Worm (Caenorhabditis elegans): ENCODE measurements around the gene F54D12.10.

The F54D12.10 gene

DNA sequence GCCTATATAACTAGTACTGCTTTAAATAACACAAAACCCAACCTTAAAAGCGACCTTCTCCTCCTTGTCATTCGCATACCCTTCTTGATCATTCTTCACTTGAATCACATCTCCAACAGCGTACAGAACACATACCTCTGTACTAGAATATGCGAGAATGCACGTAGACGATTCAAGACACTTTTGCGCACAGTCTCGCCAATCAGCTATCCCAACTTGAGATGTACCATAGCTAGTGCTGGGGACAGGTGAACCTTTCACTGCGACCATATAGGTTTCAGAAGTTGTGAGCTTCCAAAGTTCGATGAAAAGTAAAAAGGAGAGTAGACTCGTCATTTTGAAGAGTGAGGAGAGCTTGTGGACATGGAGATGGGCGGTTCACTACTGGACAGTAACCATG is 19.5 kb upstream of the F54D12.10 start, which contains the start of gene F54D12.8:
Gene F54D12.8, minus strand, starts transcription at position 336 of the 400 bp plus-strand sequence.
- TF ChIP-seq lin-26 (GFP tag; IDR thresholded peaks at IDR 0.05) (no peak), F10E7.11 (tag; optimal IDR thresholded peaks at IDR 0.05) (no peak), rec-8 (tag; optimal IDR thresholded peaks at IDR 0.05) (no peak), snpc-3.4 (tag; optimal IDR thresholded peaks at IDR 0.05) (no peak), mes-4 (tag; optimal IDR thresholded peaks at IDR 0.05) (no peak), nfyb-1 (GFP tag; IDR thresholded peaks at IDR 0.05) (no peak), hsf-1 (GFP tag; IDR thresholded peaks at IDR 0.05) (no peak), nhr-120 (GFP tag; IDR thresholded peaks at IDR 0.05) (no peak), F37B4.10 (GFP tag; IDR thresholded peaks at IDR 0.05) (no peak), lin-54 (GFP tag; optimal IDR thresholded peaks at IDR 0.05) (no peak), let-526 (GFP tag; IDR thresholded peaks at IDR 0.05) (no peak)

DNA sequence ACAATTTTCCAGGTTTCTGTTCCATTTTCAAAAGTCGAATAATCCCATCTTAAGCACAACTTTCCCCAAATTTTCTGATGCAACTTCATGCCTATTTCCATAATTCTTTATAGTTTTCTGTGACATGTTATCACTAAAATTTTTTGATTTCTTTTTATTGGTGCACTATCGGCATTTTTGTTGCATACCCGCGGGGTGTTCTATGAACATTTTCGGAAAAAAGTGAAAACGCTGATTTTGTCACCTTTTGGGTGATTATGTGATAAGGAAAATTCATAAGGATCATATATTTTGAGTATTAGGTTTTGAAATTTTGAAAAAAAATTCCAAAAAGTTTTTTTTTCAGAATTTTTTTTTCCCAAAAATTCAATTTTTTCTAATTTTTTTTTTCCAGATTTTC is 8.3 kb upstream of the F54D12.10 start, which contains the start of gene aat-7:
Gene aat-7, plus strand, starts transcription at position 393 of the 400 bp plus-strand sequence.
- no peak for TF ChIP-seq F52B5.7 (tag; optimal IDR thresholded peaks at IDR 0.05)
- TF ChIP-seq lin-40 (tag; optimal IDR thresholded peaks at IDR 0.05): no peak
- peak; percentile 90 for TF ChIP-seq nhr-80 (tag; optimal IDR thresholded peaks at IDR 0.05)

DNA sequence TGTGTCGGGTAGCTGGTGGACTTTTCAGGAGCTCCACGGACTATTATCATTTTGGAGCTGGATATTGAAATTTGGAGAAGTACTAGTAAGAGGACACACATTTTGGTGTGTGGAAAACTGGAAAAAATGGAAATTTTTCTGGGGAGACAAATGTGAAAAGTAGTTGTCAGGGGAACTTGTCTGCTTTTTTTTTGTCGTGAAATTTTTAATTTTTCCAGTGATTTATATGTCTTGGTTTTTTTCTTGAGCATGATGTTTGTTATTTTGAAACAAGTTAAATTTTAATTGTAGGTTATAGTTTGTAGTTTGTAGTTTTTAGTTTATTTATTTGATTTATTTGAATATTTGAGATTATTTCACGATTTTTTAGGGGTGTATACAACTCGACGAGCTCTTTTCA is 7.1 kb upstream of the F54D12.10 start, which contains the start of gene F54D12.7:
Gene F54D12.7, minus strand, starts transcription at position 101 of the 400 bp plus-strand sequence.
- TF ChIP-seq B0336.3 (GFP tag; IDR thresholded peaks at IDR 0.05) (no peak), bed-2 (GFP tag; IDR thresholded peaks at IDR 0.05) (no peak), Y53F4B.3 (GFP tag; IDR thresholded peaks at IDR 0.05) (no peak), mcd-1 (GFP tag; IDR thresholded peaks at IDR 0.05) (no peak)

DNA sequence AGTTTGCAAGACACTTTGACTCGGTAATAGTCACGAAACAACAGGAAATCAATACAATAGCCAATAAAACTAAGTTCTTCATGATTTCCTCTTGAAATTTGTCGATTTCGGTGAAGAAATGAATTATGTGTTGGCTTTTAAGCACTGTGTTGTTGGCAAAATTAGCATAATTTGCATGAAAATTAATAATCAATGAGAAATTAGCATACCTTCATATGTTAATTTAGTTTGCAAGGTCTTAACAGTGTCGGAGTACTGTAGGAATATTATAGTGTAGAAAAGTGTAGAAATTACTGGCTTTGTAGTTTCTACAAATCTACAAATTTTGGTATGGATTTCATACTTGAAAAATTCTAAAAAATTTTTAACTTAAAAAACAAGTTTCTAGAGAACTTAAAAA is 3.5 kb upstream of the F54D12.10 start, which contains the start of gene F54D12.9:
Gene F54D12.9, minus strand, starts transcription at position 101 of the 400 bp plus-strand sequence.
- TF ChIP-seq mes-4 (tag; optimal IDR thresholded peaks at IDR 0.05) (no peak), madf-3 (GFP tag; IDR thresholded peaks at IDR 0.05) (no peak), ceh-27 (GFP tag; optimal IDR thresholded peaks at IDR 0.05) (no peak), sea-2 (GFP tag; IDR thresholded peaks at IDR 0.05) (no peak)

DNA sequence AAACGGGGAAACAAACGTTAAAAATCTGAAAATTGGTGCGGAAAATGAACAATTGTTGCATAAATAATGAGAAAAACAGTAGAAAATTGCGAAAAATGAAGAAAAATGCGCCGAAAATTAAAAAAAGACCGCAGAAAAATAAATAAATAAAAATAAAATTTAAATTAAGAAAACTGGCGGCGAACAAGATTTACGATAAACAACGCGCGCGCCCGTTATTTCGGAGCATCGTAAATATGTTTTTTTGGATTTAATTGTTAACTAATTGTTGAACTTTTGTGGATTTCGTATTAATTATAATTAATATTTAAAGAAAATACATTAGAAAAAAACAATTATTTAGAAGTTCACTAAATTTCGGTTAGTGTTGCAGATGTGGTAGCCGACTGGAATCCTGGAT is 1.4 kb downstream of the F54D12.10 start:
- TF ChIP-seq ztf-18 (tag; optimal IDR thresholded peaks at IDR 0.05) (no peak), efl-1 (GFP tag; optimal IDR thresholded peaks at IDR 0.05) (peak; percentile 4), nfya-2 (GFP tag; IDR thresholded peaks at IDR 0.05) (no peak), F22D6.2 (tag; optimal IDR thresholded peaks at IDR 0.05) (no peak), attf-3 (GFP tag; conservative IDR thresholded peaks at IDR 0.05) (peak; percentile 89), B0336.3 (GFP tag; IDR thresholded peaks at IDR 0.05) (no peak), ccch-3 (GFP tag; optimal IDR thresholded peaks at IDR 0.05) (no peak)

DNA sequence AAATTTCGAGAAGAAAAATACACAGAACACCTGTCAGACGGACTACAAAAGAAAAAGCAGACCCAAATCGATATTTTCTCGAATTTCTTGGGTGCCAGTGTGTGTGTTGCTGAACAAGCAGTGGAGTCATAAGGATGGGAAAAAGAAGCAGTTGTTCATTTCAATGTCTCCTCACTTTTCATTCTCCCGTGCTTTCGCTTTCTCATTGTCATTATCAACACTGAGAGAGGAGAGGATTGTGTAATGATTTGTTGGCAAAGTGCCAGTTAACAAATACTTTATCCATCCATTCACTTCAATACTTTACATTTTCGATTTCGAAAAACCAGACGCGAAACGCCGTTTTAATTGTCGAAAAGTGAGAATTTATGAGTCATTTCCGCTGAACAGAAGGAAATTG is 2.5 kb downstream of the F54D12.10 start:
- TF ChIP-seq madf-6 (GFP tag; IDR thresholded peaks at IDR 0.05) (no peak), him-1 (tag; optimal IDR thresholded peaks at IDR 0.05) (no peak), lin-35 (GFP tag; optimal IDR thresholded peaks at IDR 0.05) (no peak), cebp-1 (GFP tag; IDR thresholded peaks at IDR 0.05) (no peak), cebp-1 (tag; optimal IDR thresholded peaks at IDR 0.05) (no peak), ama-1 (optimal IDR thresholded peaks at IDR 0.05) (no peak), ama-1 (GFP tag; optimal IDR thresholded peaks at IDR 0.05) (no peak), T26A5.8 (tag; optimal IDR thresholded peaks at IDR 0.05) (no peak), B0336.3 (GFP tag; IDR thresholded peaks at IDR 0.05) (no peak), akir-1 (GFP tag; optimal IDR thresholded peaks at IDR 0.05) (no peak), egrh-3 (GFP tag; IDR thresholded peaks at IDR 0.05) (no peak), somi-1 (GFP tag; optimal IDR thresholded peaks at IDR 0.05) (no peak), ztf-26 (tag; optimal IDR thresholded peaks at IDR 0.05) (no peak), dpl-1 (GFP tag; optimal IDR thresholded peaks at IDR 0.05) (no peak), F49E8.2 (tag; optimal IDR thresholded peaks at IDR 0.05; ENCODE audit: insufficient read depth) (no peak), lin-26 (GFP tag; IDR thresholded peaks at IDR 0.05) (no peak), aptf-2 (GFP tag; conservative IDR thresholded peaks at IDR 0.05) (no peak), sdz-38 (tag; optimal IDR thresholded peaks at IDR 0.05) (no peak)

Data from whole organism, young adult.